Worm (Caenorhabditis elegans) whole organism, L1 larva: ENCODE results near the gene srsx-6.

Experiments used
- Y116A8C.19 ChIP-seq: sonication (generic microtip); optimal IDR thresholded peaks from 2 replicates; lab custom pipeline; 2016; ENCODE audit warnings: missing compliant biosample characterization, missing genetic modification characterization, borderline replicate concordance
- aha-1 ChIP-seq: fragments of 150-350 bp; optimal IDR thresholded peaks from 2 replicates; lab custom pipeline; 2014; ENCODE audit warnings: missing biosample characterization, missing genetic modification characterization
- alr-1 ChIP-seq: fragments of 200-800 bp; sonication (Bioruptor generic); optimal IDR thresholded peaks from 2 replicates; lab custom pipeline; 2018; ENCODE audit warnings: borderline replicate concordance, mild to moderate bottlenecking, missing genetic modification characterization, missing compliant biosample characterization
- aly-2 ChIP-seq: fragments of 150-350 bp; optimal IDR thresholded peaks from 2 replicates; lab custom pipeline; 2014; ENCODE audit warnings: missing biosample characterization, missing genetic modification characterization
- blmp-1 ChIP-seq: fragments of 150-350 bp; optimal IDR thresholded peaks from 2 replicates; lab custom pipeline; 2014; ENCODE audit warnings: missing biosample characterization, missing genetic modification characterization
- ceh-63 ChIP-seq: fragments of 200-800 bp; sonication (Bioruptor generic); optimal IDR thresholded peaks from 2 replicates; lab custom pipeline; 2018; ENCODE audit warnings: mild to moderate bottlenecking, missing genetic modification characterization, missing compliant biosample characterization
- ceh-88 ChIP-seq: fragments of 200-800 bp; sonication (Bioruptor generic); IDR thresholded peaks from 2 replicates; pipeline ENCODE4 v1.3.6; 2022; ENCODE audit warnings: missing genetic modification characterization, missing compliant biosample characterization
- ceh-90 ChIP-seq: sonication (generic microtip); optimal IDR thresholded peaks from 2 replicates; lab custom pipeline; 2016; ENCODE audit warnings: missing genetic modification characterization, missing compliant biosample characterization
- ces-1 ChIP-seq: fragments of 150-350 bp; optimal IDR thresholded peaks from 2 replicates; lab custom pipeline; 2014; ENCODE audit warnings: missing biosample characterization, missing genetic modification reagents, missing genetic modification characterization
- dsc-1 ChIP-seq: sonication (generic microtip); optimal IDR thresholded peaks from 2 replicates; lab custom pipeline; 2016; ENCODE audit warnings: mild to moderate bottlenecking, missing genetic modification characterization, missing compliant biosample characterization
- egl-13 ChIP-seq: sonication (generic microtip); optimal IDR thresholded peaks from 2 replicates; lab custom pipeline; 2016; ENCODE audit warnings: missing genotype, missing genetic modification reagents, missing genetic modification characterization, missing compliant biosample characterization
- elt-2 ChIP-seq: sonication (generic microtip); optimal IDR thresholded peaks from 2 replicates; lab custom pipeline; 2016; ENCODE audit warnings: missing genetic modification characterization, mild to moderate bottlenecking, inconsistent platforms, missing compliant biosample characterization, missing genetic modification reagents
- elt-3 ChIP-seq, 6 experiments: fragments of 150-350 bp in 1 of 6; sonication (generic microtip); optimal IDR thresholded peaks; 2 replicates each; lab custom pipeline; 2017 to 2018; ENCODE audit warnings: missing biosample characterization in 6 of 6, missing genetic modification characterization in 6 of 6, inconsistent platforms in 1 of 6
- fkh-8 ChIP-seq: sonication (generic microtip); optimal IDR thresholded peaks from 2 replicates; lab custom pipeline; 2016; ENCODE audit warnings: mild to moderate bottlenecking, missing genetic modification characterization, missing compliant biosample characterization
- grh-1 ChIP-seq: fragments of 200-800 bp; sonication (Bioruptor generic); IDR thresholded peaks from 2 replicates; pipeline ENCODE4 v1.3.6; 2022; ENCODE audit warnings: missing genetic modification reagents, missing genetic modification characterization, missing compliant biosample characterization
- hlh-4 ChIP-seq: sonication (generic microtip); optimal IDR thresholded peaks from 2 replicates; lab custom pipeline; 2016; ENCODE audit warnings: mild to moderate bottlenecking, missing genetic modification characterization, missing compliant biosample characterization
- jun-1 ChIP-seq: fragments of 150-350 bp; optimal IDR thresholded peaks from 2 replicates; lab custom pipeline; 2014; ENCODE audit warnings: missing biosample characterization, missing genetic modification reagents, missing genetic modification characterization
- lin-14 ChIP-seq: fragments of 200-800 bp; sonication (Bioruptor generic); optimal IDR thresholded peaks from 2 replicates; lab custom pipeline; 2018; ENCODE audit warnings: mild to moderate bottlenecking, missing genetic modification characterization, moderate library complexity, missing compliant biosample characterization
- lin-15B ChIP-seq: fragments of 150-350 bp; sonication (generic microtip); optimal IDR thresholded peaks from 3 replicates; lab custom pipeline; 2014; ENCODE audit warnings: missing biosample characterization, missing genetic modification characterization
- lir-3 ChIP-seq: sonication (generic microtip); optimal IDR thresholded peaks from 2 replicates; lab custom pipeline; 2016; ENCODE audit warnings: mild to moderate bottlenecking, missing genetic modification characterization, moderate library complexity, missing compliant biosample characterization; ENCODE audit not compliant: poor library complexity
- lsy-2 ChIP-seq, 2 experiments: fragments of 150-350 bp; optimal IDR thresholded peaks; 2 replicates each; lab custom pipeline; 2014; ENCODE audit warnings: missing biosample characterization in 2 of 2, missing genetic modification characterization in 2 of 2
- mep-1 ChIP-seq: fragments of 150-350 bp; optimal IDR thresholded peaks from 2 replicates; lab custom pipeline; 2014; ENCODE audit warnings: missing biosample characterization, missing genetic modification characterization
- nhr-19 ChIP-seq: fragments of 200-800 bp; sonication (Bioruptor generic); conservative IDR thresholded peaks from 2 replicates; pipeline ENCODE4 v1.3.6; 2022; ENCODE audit warnings: missing genetic modification characterization, missing compliant biosample characterization
- nhr-20 ChIP-seq: sonication (generic microtip); optimal IDR thresholded peaks from 2 replicates; lab custom pipeline; 2016; ENCODE audit warnings: mild to moderate bottlenecking, missing genetic modification characterization, missing compliant biosample characterization
- nhr-47 ChIP-seq: sonication (generic microtip); optimal IDR thresholded peaks from 2 replicates; lab custom pipeline; 2016; ENCODE audit warnings: mild to moderate bottlenecking, missing genetic modification characterization, moderate library complexity, missing compliant biosample characterization
- nhr-71 ChIP-seq: sonication (generic microtip); optimal IDR thresholded peaks from 2 replicates; lab custom pipeline; 2016; ENCODE audit warnings: mild to moderate bottlenecking, missing genetic modification characterization, moderate library complexity, missing compliant biosample characterization
- nhr-84 ChIP-seq: sonication (generic microtip); optimal IDR thresholded peaks from 2 replicates; lab custom pipeline; 2017; ENCODE audit warnings: missing biosample characterization, missing genetic modification characterization
- nhr-85 ChIP-seq: sonication (generic microtip); peaks from one replicate; lab custom pipeline; 2016; ENCODE audit warnings: missing genetic modification characterization, inconsistent platforms, missing compliant biosample characterization
- pax-3 ChIP-seq: fragments of 200-800 bp; sonication (Bioruptor generic); optimal IDR thresholded peaks from 2 replicates; lab custom pipeline; 2018; ENCODE audit warnings: mild to moderate bottlenecking, missing genetic modification characterization, moderate library complexity, missing compliant biosample characterization
- snpc-4 ChIP-seq: fragments of 150-350 bp; optimal IDR thresholded peaks from 2 replicates; lab custom pipeline; 2014; ENCODE audit warnings: missing biosample characterization, missing genetic modification characterization
- sox-4 ChIP-seq: sonication (generic microtip); optimal IDR thresholded peaks from 2 replicates; lab custom pipeline; 2016; ENCODE audit warnings: missing genetic modification characterization, missing compliant biosample characterization
- sptf-1 ChIP-seq: fragments of 150-350 bp; optimal IDR thresholded peaks from 2 replicates; lab custom pipeline; 2014; ENCODE audit warnings: missing biosample characterization, missing genetic modification characterization
- sup-37 ChIP-seq: fragments of 200-800 bp; sonication (Bioruptor generic); optimal IDR thresholded peaks from 2 replicates; lab custom pipeline; 2018; ENCODE audit warnings: mild to moderate bottlenecking, missing genetic modification characterization, missing compliant biosample characterization
- unc-30 ChIP-seq: sonication (generic microtip); optimal IDR thresholded peaks from 2 replicates; lab custom pipeline; 2017; ENCODE audit warnings: missing biosample characterization, missing genetic modification characterization
- unc-98 ChIP-seq: fragments of 200-800 bp; sonication (Bioruptor generic); IDR thresholded peaks from 2 replicates; pipeline ENCODE4 v1.3.6; 2022; ENCODE audit warnings: missing genetic modification characterization, missing compliant biosample characterization
- ztf-4 ChIP-seq: fragments of 150-350 bp; optimal IDR thresholded peaks from 2 replicates; lab custom pipeline; 2014; ENCODE audit warnings: missing biosample characterization, missing genetic modification characterization

srsx-6 gene

ce11 chrV:7958740-7959320 lies 31.9 kb downstream of the srsx-6 start, which contains the start of the genes clec-217 and F26D11.2:
Gene clec-217 (minus strand): TSS chrV:7958840.
Gene F26D11.2 (plus strand): TSS chrV:7959270.
- peak; percentile 40 for TF ChIP-seq blmp-1
- no peak for TF ChIP-seq nhr-19

ce11 chrV:7964429-7964828 lies 37.5 kb downstream of the srsx-6 start:
- TF ChIP-seq sup-37 (GFP tag; lab: Kevin White, UChicago), result no peak
- no peak for TF ChIP-seq sptf-1 (tag; lab: Kevin White, UChicago)
- no peak for TF ChIP-seq ceh-63
- no peak for TF ChIP-seq jun-1 (tag; lab: Kevin White, UChicago)
- no peak for TF ChIP-seq pax-3 (tag; lab: Kevin White, UChicago)
- TF ChIP-seq unc-98 (GFP tag; lab: Robert Waterston, UW), result no peak
- no peak for TF ChIP-seq lin-15B
- no peak for TF ChIP-seq elt-2 (tag; lab: Kevin White, UChicago)

- TF ChIP-seq ceh-88 (GFP tag; lab: Robert Waterston, UW) (no peak), elt-3 (tag; optimal IDR thresholded peaks at IDR 0.05; lab: Kevin White, UChicago) (no peak), elt-2 (tag; lab: Kevin White, UChicago) (no peak), alr-1 (tag; lab: Kevin White, UChicago) (no peak), fkh-8 (tag; lab: Kevin White, UChicago) (no peak), unc-98 (GFP tag; lab: Robert Waterston, UW) (no peak), grh-1 (GFP tag; lab: Robert Waterston, UW) (no peak), nhr-20 (tag; lab: Kevin White, UChicago) (no peak), aly-2 (tag; lab: Kevin White, UChicago) (no peak), unc-30 (tag; lab: Kevin White, UChicago) (no peak), hlh-4 (tag; lab: Kevin White, UChicago) (no peak), sptf-1 (tag; lab: Kevin White, UChicago) (no peak), ceh-90 (tag; lab: Kevin White, UChicago) (no peak), lir-3 (no peak), nhr-47 (no peak), nhr-85 (no peak), aha-1 (tag; lab: Kevin White, UChicago) (no peak), snpc-4 (no peak)
These were observed 42.2 kb downstream of the srsx-6 start, which contains the start of gene che-7 for ce11 chrV:7969107-7969506. Gene che-7 (minus strand): TSS chrV:7969207.

- TF ChIP-seq nhr-47, result peak; percentile 41
- TF ChIP-seq Y116A8C.19 (tag; lab: Kevin White, UChicago), result no peak
- TF ChIP-seq nhr-71, result peak; percentile 51
- peak; percentile 32 for TF ChIP-seq sox-4
- no peak for TF ChIP-seq mep-1 (tag; lab: Kevin White, UChicago)
- no peak for TF ChIP-seq unc-98 (GFP tag; lab: Robert Waterston, UW)
- no peak for TF ChIP-seq nhr-84
- TF ChIP-seq lin-14, result peak; percentile 16
- TF ChIP-seq lin-15B, result no peak
- TF ChIP-seq nhr-20 (tag; lab: Kevin White, UChicago), result peak; percentile 43
- peak in 1 of 2 experiments; percentile 1 for TF ChIP-seq lsy-2 (tag; optimal IDR thresholded peaks at IDR 0.05; lab: Kevin White, UChicago)
- TF ChIP-seq fkh-8 (tag; lab: Kevin White, UChicago), result peak; percentile 77
- no peak for TF ChIP-seq ces-1 (GFP tag; lab: Kevin White, UChicago)
- TF ChIP-seq dsc-1 (tag; lab: Kevin White, UChicago), result peak; percentile 46
- no peak for TF ChIP-seq ztf-4
- peak; percentile 22 for TF ChIP-seq egl-13 (tag; lab: Kevin White, UChicago)
These were observed 43.6 kb downstream of the srsx-6 start for ce11 chrV:7970519-7970918.
